Worm (Caenorhabditis elegans) whole organism, young adult: ENCODE measurements around the gene prp-3.

Source experiments
- B0035.1 ChIP-seq: sonication (generic microtip); optimal IDR thresholded peaks from 2 replicates; lab custom pipeline; 2016; ENCODE audit warnings: missing genetic modification characterization, mild to moderate bottlenecking, missing compliant biosample characterization, missing genotype, missing genetic modification reagents
- egrh-3 ChIP-seq: fragments of 200-800 bp; sonication (Bioruptor generic); IDR thresholded peaks from 2 replicates; pipeline ENCODE4 v1.3.6; 2022; ENCODE audit warnings: missing genetic modification reagents, missing genetic modification characterization, missing compliant biosample characterization
- ets-4 ChIP-seq: fragments of 200-800 bp; sonication (Bioruptor generic); optimal IDR thresholded peaks from 2 replicates; lab custom pipeline; 2018; ENCODE audit warnings: mild to moderate bottlenecking, missing genetic modification characterization, missing compliant biosample characterization
- lin-35 ChIP-seq, 3 experiments: fragments of 150-350 bp in 2 of 3; sonication (generic microtip) in 1 of 3; optimal IDR thresholded peaks; 2 replicates each; lab custom pipeline; 2014 to 2018; ENCODE audit warnings: missing biosample characterization in 3 of 3, missing genetic modification characterization in 3 of 3, missing genetic modification reagents in 3 of 3
- nfya-1 ChIP-seq: sonication (generic microtip); optimal IDR thresholded peaks from 2 replicates; lab custom pipeline; 2017; ENCODE audit warnings: antibody characterized with exemption, missing compliant biosample characterization, missing genetic modification characterization, borderline replicate concordance; ENCODE audit not compliant: insufficient read depth
- pha-4 ChIP-seq: fragments of 150-350 bp; sonication (generic microtip); optimal IDR thresholded peaks from 2 replicates; lab custom pipeline; 2014; ENCODE audit warnings: missing biosample characterization, missing genetic modification reagents, missing genetic modification characterization
- snpc-3.4 ChIP-seq: sonication (generic microtip); optimal IDR thresholded peaks from 2 replicates; lab custom pipeline; 2017; ENCODE audit warnings: missing genetic modification characterization, mild to moderate bottlenecking, missing compliant biosample characterization, antibody characterized with exemption, moderate library complexity, missing genotype, missing genetic modification reagents
- sptf-2 ChIP-seq: fragments of 200-800 bp; sonication (Bioruptor generic); optimal IDR thresholded peaks from 2 replicates; lab custom pipeline; 2018; ENCODE audit warnings: mild to moderate bottlenecking, missing genetic modification characterization, missing compliant biosample characterization
- tlf-1 ChIP-seq: fragments of 200-800 bp; sonication (Bioruptor generic); optimal IDR thresholded peaks from 2 replicates; lab custom pipeline; 2018; ENCODE audit warnings: mild to moderate bottlenecking, missing genetic modification characterization, missing compliant biosample characterization

DNA sequence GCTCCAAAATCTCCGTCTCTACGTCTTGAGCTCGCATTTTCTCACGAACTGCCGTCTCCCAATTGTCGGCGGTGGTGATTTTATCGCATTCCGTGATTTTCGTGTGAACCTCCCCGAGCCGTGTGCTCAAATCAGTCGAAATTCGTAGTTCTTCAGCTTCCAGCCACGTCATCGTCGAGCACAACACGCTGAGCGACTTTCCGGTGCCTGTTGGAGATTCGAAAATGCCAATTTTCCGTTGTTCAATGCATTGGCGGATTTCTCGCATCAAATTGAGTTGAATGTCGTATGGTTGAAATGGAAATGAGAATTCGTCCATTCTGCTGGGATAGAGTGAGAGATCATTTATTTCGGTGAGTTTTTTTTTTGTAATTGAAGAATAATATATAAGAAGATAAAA is 22.9 kb downstream of the prp-3 start, which contains the start of the genes M03C11.3 and chl-1:
- TF ChIP-seq sptf-2 (GFP tag; lab: Kevin White, UChicago) (no peak), B0035.1 (tag; lab: Kevin White, UChicago) (no peak), nfya-1 (tag; lab: Kevin White, UChicago) (no peak), snpc-3.4 (no peak), tlf-1 (GFP tag; lab: Kevin White, UChicago) (no peak), egrh-3 (GFP tag; lab: Robert Waterston, UW) (no peak), ets-4 (GFP tag; lab: Kevin White, UChicago) (no peak), lin-35 (GFP tag; optimal IDR thresholded peaks at IDR 0.05; lab: Kevin White, UChicago) (no peak), pha-4 (tag; lab: Kevin White, UChicago) (no peak)
